Worm (Caenorhabditis elegans) whole organism, L3 larva: ENCODE data around the gene Y17G9A.2.

Experiments used
- R02D3.7 ChIP-seq: fragments of 150-350 bp; optimal IDR thresholded peaks from 2 replicates; lab custom pipeline; 2014; ENCODE audit warnings: missing biosample characterization, missing genetic modification characterization
- aly-2 ChIP-seq: fragments of 150-350 bp; optimal IDR thresholded peaks from 2 replicates; lab custom pipeline; 2014; ENCODE audit warnings: missing biosample characterization, missing genetic modification characterization
- ama-1 ChIP-seq: fragments of 150-350 bp; optimal IDR thresholded peaks from 2 replicates; lab custom pipeline; 2018
- ceh-16 ChIP-seq: sonication (generic microtip); optimal IDR thresholded peaks from 2 replicates; lab custom pipeline; 2017; ENCODE audit warnings: missing biosample characterization, missing genetic modification characterization
- ceh-28 ChIP-seq: fragments of 150-350 bp; optimal IDR thresholded peaks from 2 replicates; lab custom pipeline; 2014; ENCODE audit warnings: missing biosample characterization, missing genetic modification reagents, missing genetic modification characterization
- ceh-82 ChIP-seq: fragments of 150-350 bp; optimal IDR thresholded peaks from 2 replicates; lab custom pipeline; 2014; ENCODE audit warnings: missing biosample characterization, missing genetic modification characterization
- ceh-9 ChIP-seq: sonication (generic microtip); optimal IDR thresholded peaks from 2 replicates; lab custom pipeline; 2018; ENCODE audit warnings: missing biosample characterization, missing genetic modification characterization
- daf-12 ChIP-seq: fragments of 150-350 bp; optimal IDR thresholded peaks from 2 replicates; lab custom pipeline; 2014; ENCODE audit warnings: missing biosample characterization, missing genetic modification reagents, missing genetic modification characterization
- egl-27 ChIP-seq: sonication (generic microtip); optimal IDR thresholded peaks from 4 replicates; lab custom pipeline; 2017; ENCODE audit warnings: missing biosample characterization, missing genetic modification reagents, missing genetic modification characterization
- egl-5 ChIP-seq: fragments of 150-350 bp; optimal IDR thresholded peaks from 2 replicates; lab custom pipeline; 2017; ENCODE audit warnings: missing biosample characterization, missing genetic modification reagents, missing genetic modification characterization, inconsistent platforms
- elt-1 ChIP-seq: fragments of 150-350 bp; optimal IDR thresholded peaks from 2 replicates; lab custom pipeline; 2014; ENCODE audit warnings: missing biosample characterization, missing genetic modification characterization
- elt-2 ChIP-seq: sonication (generic microtip); optimal IDR thresholded peaks from 2 replicates; lab custom pipeline; 2016; ENCODE audit warnings: missing genetic modification reagents, mild to moderate bottlenecking, missing genetic modification characterization, missing compliant biosample characterization
- elt-3 ChIP-seq, 3 experiments: fragments of 150-350 bp in 1 of 3; sonication (generic microtip) in 2 of 3; optimal IDR thresholded peaks; 2 replicates in 2 of 3; 4 replicates in 1 of 3; lab custom pipeline; 2014 to 2017; ENCODE audit warnings: missing biosample characterization in 3 of 3, missing genetic modification characterization in 3 of 3
- eor-1 ChIP-seq, 2 experiments: fragments of 150-350 bp; optimal IDR thresholded peaks; 2 replicates each; lab custom pipeline; 2014 to 2018; ENCODE audit warnings: missing biosample characterization in 2 of 2, missing genetic modification characterization in 2 of 2
- fkh-10 ChIP-seq: sonication (generic microtip); optimal IDR thresholded peaks from 2 replicates; lab custom pipeline; 2017; ENCODE audit warnings: missing biosample characterization, missing genetic modification reagents, missing genetic modification characterization
- fkh-2 ChIP-seq: fragments of 150-350 bp; optimal IDR thresholded peaks from 2 replicates; lab custom pipeline; 2014; ENCODE audit warnings: missing biosample characterization, missing genetic modification reagents, missing genetic modification characterization
- hmg-11 ChIP-seq: sonication (generic microtip); optimal IDR thresholded peaks from 2 replicates; lab custom pipeline; 2016; ENCODE audit warnings: missing genetic modification characterization, missing compliant biosample characterization
- lin-15B ChIP-seq: fragments of 150-350 bp; optimal IDR thresholded peaks from 2 replicates; lab custom pipeline; 2014; ENCODE audit warnings: missing biosample characterization, missing genetic modification characterization
- lin-39 ChIP-seq: fragments of 150-350 bp; optimal IDR thresholded peaks from 2 replicates; lab custom pipeline; 2018; ENCODE audit warnings: missing biosample characterization, missing genetic modification reagents, missing genetic modification characterization
- lsy-12 ChIP-seq: sonication (generic microtip); optimal IDR thresholded peaks from 2 replicates; lab custom pipeline; 2016; ENCODE audit warnings: mild to moderate bottlenecking, missing genetic modification characterization, missing compliant biosample characterization
- mdl-1 ChIP-seq: fragments of 150-350 bp; optimal IDR thresholded peaks from 2 replicates; lab custom pipeline; 2014; ENCODE audit warnings: missing biosample characterization, missing genetic modification characterization
- mml-1 ChIP-seq: fragments of 150-350 bp; sonication (generic microtip); optimal IDR thresholded peaks from 3 replicates; lab custom pipeline; 2014; ENCODE audit warnings: missing biosample characterization, missing genetic modification characterization
- nfya-1 ChIP-seq: sonication (generic microtip); optimal IDR thresholded peaks from 2 replicates; lab custom pipeline; 2017; ENCODE audit warnings: missing genetic modification characterization, mild to moderate bottlenecking, missing compliant biosample characterization, antibody characterized with exemption, moderate library complexity; ENCODE audit not compliant: insufficient read depth
- nhr-11 ChIP-seq: fragments of 150-350 bp; optimal IDR thresholded peaks from 2 replicates; lab custom pipeline; 2014; ENCODE audit warnings: missing biosample characterization, missing genetic modification characterization
- nhr-12 ChIP-seq: fragments of 150-350 bp; optimal IDR thresholded peaks from 2 replicates; lab custom pipeline; 2014; ENCODE audit warnings: missing biosample characterization, missing genetic modification characterization
- nhr-23 ChIP-seq: fragments of 150-350 bp; optimal IDR thresholded peaks from 2 replicates; lab custom pipeline; 2014; ENCODE audit warnings: missing biosample characterization, missing genetic modification reagents, missing genetic modification characterization
- nhr-237 ChIP-seq: fragments of 150-350 bp; optimal IDR thresholded peaks from 2 replicates; lab custom pipeline; 2014; ENCODE audit warnings: missing biosample characterization, missing genetic modification characterization
- nhr-25 ChIP-seq: sonication (generic microtip); optimal IDR thresholded peaks from 2 replicates; lab custom pipeline; 2017; ENCODE audit warnings: missing biosample characterization, missing genetic modification characterization
- nhr-28 ChIP-seq: fragments of 150-350 bp; optimal IDR thresholded peaks from 2 replicates; lab custom pipeline; 2014; ENCODE audit warnings: missing biosample characterization, missing genetic modification characterization
- nhr-43 ChIP-seq: sonication (generic microtip); optimal IDR thresholded peaks from 2 replicates; lab custom pipeline; 2016; ENCODE audit warnings: mild to moderate bottlenecking, missing genetic modification characterization, missing compliant biosample characterization; ENCODE audit not compliant: poor library complexity, severe bottlenecking
- nhr-67 ChIP-seq: fragments of 150-350 bp; optimal IDR thresholded peaks from 2 replicates; lab custom pipeline; 2014; ENCODE audit warnings: missing biosample characterization, missing genetic modification characterization
- nhr-76 ChIP-seq: fragments of 150-350 bp; sonication (generic microtip); optimal IDR thresholded peaks from 5 replicates; lab custom pipeline; 2014; ENCODE audit warnings: missing biosample characterization, missing genetic modification characterization
- nhr-77 ChIP-seq: fragments of 150-350 bp; optimal IDR thresholded peaks from 2 replicates; lab custom pipeline; 2014; ENCODE audit warnings: missing biosample characterization, missing genetic modification characterization
- pqm-1 ChIP-seq: fragments of 150-350 bp; optimal IDR thresholded peaks from 2 replicates; lab custom pipeline; 2017; ENCODE audit warnings: missing biosample characterization, missing genetic modification characterization, inconsistent platforms
- sea-2 ChIP-seq: fragments of 150-350 bp; sonication (generic microtip); optimal IDR thresholded peaks from 4 replicates; lab custom pipeline; 2014; ENCODE audit warnings: missing biosample characterization, missing genetic modification reagents, missing genetic modification characterization
- skn-1 ChIP-seq: fragments of 150-350 bp; optimal IDR thresholded peaks from 2 replicates; lab custom pipeline; 2014; ENCODE audit warnings: missing biosample characterization, missing genetic modification characterization
- snpc-4 ChIP-seq: fragments of 150-350 bp; optimal IDR thresholded peaks from 2 replicates; lab custom pipeline; 2014; ENCODE audit warnings: missing biosample characterization, missing genetic modification characterization
- tbx-2 ChIP-seq: sonication (generic microtip); optimal IDR thresholded peaks from 2 replicates; lab custom pipeline; 2016; ENCODE audit warnings: mild to moderate bottlenecking, missing genetic modification characterization, missing compliant biosample characterization
- unc-39 ChIP-seq: sonication (generic microtip); optimal IDR thresholded peaks from 4 replicates; lab custom pipeline; 2017; ENCODE audit warnings: missing biosample characterization, missing genetic modification characterization
- unc-62 ChIP-seq: fragments of 150-350 bp; sonication (generic microtip); optimal IDR thresholded peaks from 4 replicates; lab custom pipeline; 2014; ENCODE audit warnings: missing biosample characterization, missing genetic modification reagents, missing genetic modification characterization
- ztf-11 ChIP-seq: fragments of 150-350 bp; optimal IDR thresholded peaks from 2 replicates; lab custom pipeline; 2014; ENCODE audit warnings: missing biosample characterization, missing genetic modification characterization
- ztf-4 ChIP-seq: fragments of 150-350 bp; optimal IDR thresholded peaks from 2 replicates; lab custom pipeline; 2014; ENCODE audit warnings: missing biosample characterization, missing genetic modification characterization

Y17G9A.2 gene

DNA sequence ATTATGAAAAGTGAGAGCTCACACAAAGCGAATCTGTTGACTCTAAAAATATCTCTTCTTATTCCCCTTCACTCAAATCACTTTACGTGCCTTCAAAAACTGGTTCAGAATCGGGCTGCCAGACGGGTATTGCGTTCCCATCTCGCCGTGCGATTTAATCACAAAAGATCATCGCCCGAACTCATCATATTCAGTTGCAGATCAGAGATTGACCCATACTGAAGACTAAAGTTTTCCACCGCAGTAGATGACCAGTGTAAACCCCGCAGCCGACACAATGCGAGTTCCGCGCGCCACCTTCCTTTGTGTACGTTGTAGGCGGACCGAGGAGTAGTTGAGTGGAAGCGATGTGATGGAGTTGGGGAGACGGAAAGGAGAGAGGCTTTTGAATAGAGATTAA, 24.5 kb upstream of the Y17G9A.2 start:
- TF ChIP-seq lsy-12 (tag; lab: Kevin White, UChicago) = no peak
- TF ChIP-seq hmg-11 (tag; lab: Kevin White, UChicago) = no peak
- no peak for TF ChIP-seq nhr-28 (tag; lab: Kevin White, UChicago)
- TF ChIP-seq ama-1 (lab: Kevin White, UChicago) = peak; percentile 88
- TF ChIP-seq nhr-11 (tag; lab: Kevin White, UChicago) = no peak
- TF ChIP-seq unc-39 = no peak
- peak in 1 of 3 experiments; percentile 49 for TF ChIP-seq elt-3 (tag; optimal IDR thresholded peaks at IDR 0.05; lab: Kevin White, UChicago)
- TF ChIP-seq nhr-25 = peak; percentile 83
- TF ChIP-seq ceh-28 (tag; lab: Kevin White, UChicago) = no peak
- TF ChIP-seq ceh-9 (tag; lab: Kevin White, UChicago) = no peak
- TF ChIP-seq lin-15B = peak; percentile 43
- TF ChIP-seq fkh-10 (GFP tag; lab: Kevin White, UChicago) = no peak
- TF ChIP-seq ztf-4 (tag; lab: Kevin White, UChicago) = no peak
- TF ChIP-seq nhr-76 (tag; lab: Kevin White, UChicago) = no peak
- TF ChIP-seq elt-2 (tag; lab: Kevin White, UChicago) = no peak
- TF ChIP-seq R02D3.7 (tag; lab: Kevin White, UChicago) = peak; percentile 46
- TF ChIP-seq fkh-2 (tag; lab: Kevin White, UChicago) = no peak
- TF ChIP-seq ceh-16 = no peak
- TF ChIP-seq lin-39 (tag; lab: Kevin White, UChicago) = peak; percentile 7
- TF ChIP-seq sea-2 = no peak
- peak; percentile 98 for TF ChIP-seq snpc-4 (tag; lab: Kevin White, UChicago)
- peak; percentile 68 for TF ChIP-seq unc-62 (GFP tag; lab: Kevin White, UChicago)
- TF ChIP-seq daf-12 = no peak
- TF ChIP-seq nhr-77 (tag; lab: Kevin White, UChicago) = no peak
- no peak for TF ChIP-seq egl-5 (tag; lab: Kevin White, UChicago)
- TF ChIP-seq nhr-67 (tag; lab: Kevin White, UChicago) = no peak
- TF ChIP-seq tbx-2 (tag; lab: Kevin White, UChicago) = no peak
- TF ChIP-seq eor-1 (tag; optimal IDR thresholded peaks at IDR 0.05; lab: Kevin White, UChicago) = no peak
- no peak for TF ChIP-seq skn-1
- peak; percentile 64 for TF ChIP-seq nhr-23 (tag; lab: Kevin White, UChicago)
- peak; percentile 60 for TF ChIP-seq elt-1 (tag; lab: Kevin White, UChicago)
- TF ChIP-seq pqm-1 (tag; lab: Kevin White, UChicago) = peak; percentile 9
- no peak for TF ChIP-seq mdl-1
- TF ChIP-seq aly-2 (tag; lab: Kevin White, UChicago) = no peak
- no peak for TF ChIP-seq egl-27 (tag; lab: Kevin White, UChicago)
- TF ChIP-seq nhr-237 (tag; lab: Kevin White, UChicago) = no peak
- no peak for TF ChIP-seq ztf-11 (tag; lab: Kevin White, UChicago)
- TF ChIP-seq ceh-82 (tag; lab: Kevin White, UChicago) = no peak
- peak; percentile 70 for TF ChIP-seq nfya-1
- no peak for TF ChIP-seq nhr-12 (tag; lab: Kevin White, UChicago)
- no peak for TF ChIP-seq mml-1 (tag; lab: Kevin White, UChicago)
- TF ChIP-seq nhr-43 (tag; lab: Kevin White, UChicago) = peak; percentile 80
- TF ChIP-seq, all 47 proteins: peak for 13

DNA sequence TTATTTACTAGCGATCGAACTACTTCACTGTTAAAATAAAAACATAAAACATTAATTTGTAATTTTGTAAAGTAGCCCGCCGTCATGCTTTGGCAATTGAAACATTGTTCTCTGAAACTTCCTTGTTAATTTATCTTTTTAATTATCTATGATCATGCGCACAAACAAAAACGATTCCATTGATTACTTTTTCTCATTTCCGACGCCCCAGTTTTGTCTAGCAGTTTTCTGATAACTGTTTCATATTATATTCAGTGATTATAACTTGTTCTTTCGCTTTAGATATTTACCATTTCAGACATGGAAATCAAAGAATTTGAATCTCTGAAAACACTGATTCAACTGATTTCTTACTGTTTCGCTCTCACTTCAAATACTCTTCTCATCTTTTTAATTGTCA, 21.0 kb upstream of the Y17G9A.2 start, which contains the start of gene str-170:
str-170 (plus strand) TSS at position 301 of the 400 bp plus-strand sequence.
- TF ChIP-seq skn-1 = no peak
- no peak for TF ChIP-seq nhr-43 (tag; lab: Kevin White, UChicago)
- no peak for TF ChIP-seq R02D3.7 (tag; lab: Kevin White, UChicago)
- no peak for TF ChIP-seq unc-39
- TF ChIP-seq tbx-2 (tag; lab: Kevin White, UChicago) = no peak
- TF ChIP-seq unc-62 (GFP tag; lab: Kevin White, UChicago) = no peak
- TF ChIP-seq pqm-1 (tag; lab: Kevin White, UChicago) = no peak
